Worm (Caenorhabditis elegans) whole organism, mixed stage, embryonic: Measurements from ENCODE around the gene gnrr-3.

Experiments
- blmp-1 ChIP-seq: fragments of 150-350 bp; optimal IDR thresholded peaks from 2 replicates; lab custom pipeline; 2014; ENCODE audit warnings: missing biosample characterization, missing genetic modification characterization
- ces-1 ChIP-seq: fragments of 150-350 bp; optimal IDR thresholded peaks from 2 replicates; lab custom pipeline; 2014; ENCODE audit warnings: missing biosample characterization, missing genetic modification reagents, missing genetic modification characterization
- ham-2 ChIP-seq: fragments of 200-800 bp; sonication (Bioruptor generic); optimal IDR thresholded peaks from 2 replicates; lab custom pipeline; 2018; ENCODE audit warnings: mild to moderate bottlenecking, missing genetic modification characterization, missing compliant biosample characterization
- mep-1 ChIP-seq: fragments of 150-350 bp; optimal IDR thresholded peaks from 2 replicates; lab custom pipeline; 2017; ENCODE audit warnings: missing biosample characterization, missing genetic modification reagents, missing genetic modification characterization, inconsistent platforms
- nhr-12 ChIP-seq: fragments of 150-350 bp; optimal IDR thresholded peaks from 2 replicates; lab custom pipeline; 2014; ENCODE audit warnings: missing biosample characterization, missing genetic modification characterization
- nhr-2 ChIP-seq: fragments of 150-350 bp; optimal IDR thresholded peaks from 2 replicates; lab custom pipeline; 2014; ENCODE audit warnings: missing biosample characterization, missing genetic modification characterization
- nhr-76 ChIP-seq: sonication (generic microtip); optimal IDR thresholded peaks from 2 replicates; lab custom pipeline; 2017; ENCODE audit warnings: missing biosample characterization, missing genetic modification characterization
- snpc-4 ChIP-seq: fragments of 150-350 bp; optimal IDR thresholded peaks from 2 replicates; lab custom pipeline; 2014; ENCODE audit warnings: missing biosample characterization, missing genetic modification characterization
- sptf-1 ChIP-seq: sonication (generic microtip); optimal IDR thresholded peaks from 2 replicates; lab custom pipeline; 2017; ENCODE audit warnings: mild to moderate bottlenecking, missing genetic modification characterization, moderate library complexity, missing compliant biosample characterization
- unc-120 ChIP-seq: sonication (generic microtip); optimal IDR thresholded peaks from 2 replicates; lab custom pipeline; 2017; ENCODE audit warnings: missing genetic modification characterization, missing compliant biosample characterization; ENCODE audit not compliant: poor library complexity, severe bottlenecking
- unc-62 ChIP-seq: fragments of 150-350 bp; optimal IDR thresholded peaks from 2 replicates; lab custom pipeline; 2014; ENCODE audit warnings: missing biosample characterization, missing genetic modification reagents, missing genetic modification characterization
- ztf-11 ChIP-seq: fragments of 150-350 bp; optimal IDR thresholded peaks from 2 replicates; lab custom pipeline; 2014; ENCODE audit warnings: missing biosample characterization, missing genetic modification characterization

DNA sequence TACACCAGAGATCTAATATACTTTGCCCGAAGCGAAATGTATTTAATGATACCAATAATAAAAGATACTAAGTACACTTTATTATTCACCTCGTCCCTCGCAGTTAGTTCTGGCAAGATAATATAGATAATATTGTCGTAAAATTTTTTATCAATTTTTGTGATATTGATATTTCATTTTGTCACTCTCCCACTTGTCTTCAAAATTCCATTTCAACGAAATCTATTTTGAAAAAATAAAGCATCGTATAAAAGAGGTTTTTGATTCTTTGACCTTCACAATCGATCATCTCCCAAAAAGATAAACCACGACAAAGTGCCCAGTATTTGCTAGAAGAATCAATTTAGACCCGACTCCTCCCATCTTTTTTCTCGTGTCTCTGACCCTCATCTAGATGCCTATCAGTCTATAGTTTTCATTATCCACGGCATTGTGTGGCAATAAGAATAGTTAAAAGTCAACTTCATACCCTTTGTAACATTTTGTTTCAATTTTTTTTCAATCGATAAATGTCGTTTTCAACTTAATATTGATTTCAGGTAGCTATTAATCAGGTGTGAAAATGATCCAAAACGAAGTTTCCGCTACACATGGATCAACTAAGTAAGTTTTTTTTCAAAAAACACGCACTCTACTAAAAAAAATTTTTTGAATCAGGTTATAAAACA is 4.6 kb downstream of the gnrr-3 start, which contains the start of gene cbs-1:
- TF ChIP-seq nhr-76 (tag; lab: Kevin White, UChicago) (no peak), ztf-11 (no peak), ham-2 (GFP tag; lab: Kevin White, UChicago) (no peak), ces-1 (no peak), nhr-12 (tag; lab: Kevin White, UChicago) (no peak), mep-1 (no peak), snpc-4 (no peak), unc-62 (no peak), sptf-1 (no peak), blmp-1 (tag; lab: Kevin White, UChicago) (no peak), unc-120 (tag; lab: Kevin White, UChicago) (no peak), nhr-2 (tag; lab: Kevin White, UChicago) (no peak)
